In genomic region chr2L:16801578-16802152, dm6 we compare ENCODE assay signal across 3 fruit fly cellular contexts.
TF ChIP-seq lines count a peak whose summit lies in the region.

No protein-coding gene starts in this region.

- TF ChIP-seq CTCF in whole organism, embryonic (GFP tag; optimal IDR thresholded peaks at IDR 0.05; lab: Kevin White, UChicago) = peak; percentile 54

TF ChIP-seq in whole organism, adult, 20 proteins besides CTCF, POLR2A, EP300 and RAD21:
- TF ChIP-seq kay (GFP tag; lab: Kevin White, UChicago; ENCODE audit: borderline replicate concordance) = peak; percentile 42
- no peak for TF ChIP-seq Clk (GFP tag; optimal IDR thresholded peaks at IDR 0.05; lab: Kevin White, UChicago)
- no peak for TF ChIP-seq pad (GFP tag; optimal IDR thresholded peaks at IDR 0.05; lab: Kevin White, UChicago)

TF ChIP-seq in whole organism, embryonic, 481 proteins besides CTCF, POLR2A, EP300 and RAD21 (continues in another document):
- TF ChIP-seq HLHmδ (GFP tag; optimal IDR thresholded peaks at IDR 0.05; lab: Kevin White, UChicago) = no peak
- peak; percentile 78 for TF ChIP-seq E2f2 (GFP tag; IDR thresholded peaks at IDR 0.05; lab: Robert Waterston, UW)
- TF ChIP-seq zen2 (GFP tag; IDR thresholded peaks at IDR 0.05; lab: Robert Waterston, UW; ENCODE audit: partially characterized antibody) = no peak
- no peak for TF ChIP-seq Awh (GFP tag; IDR thresholded peaks at IDR 0.05; lab: Robert Waterston, UW)
- no peak for TF ChIP-seq gro (GFP tag; optimal IDR thresholded peaks at IDR 0.05; lab: Kevin White, UChicago)
- no peak for TF ChIP-seq Side (GFP tag; optimal IDR thresholded peaks at IDR 0.05; lab: Kevin White, UChicago)
- TF ChIP-seq CG17612 (GFP tag; IDR thresholded peaks at IDR 0.05; lab: Robert Waterston, UW) = no peak
- no peak for TF ChIP-seq fru (optimal IDR thresholded peaks at IDR 0.05; lab: Kevin White, UChicago)
- TF ChIP-seq CG7928 (GFP tag; optimal IDR thresholded peaks at IDR 0.05; lab: Kevin White, UChicago) = no peak
- no peak for TF ChIP-seq NC2β (GFP tag; optimal IDR thresholded peaks at IDR 0.05; lab: Kevin White, UChicago)
- no peak for TF ChIP-seq CG14965 (GFP tag; optimal IDR thresholded peaks at IDR 0.05; lab: Kevin White, UChicago; ENCODE audit: borderline replicate concordance)
- no peak for TF ChIP-seq ci (GFP tag; IDR thresholded peaks at IDR 0.05; lab: Robert Waterston, UW)
- TF ChIP-seq CG4820 (GFP tag; optimal IDR thresholded peaks at IDR 0.05; lab: Kevin White, UChicago) = no peak
- no peak for TF ChIP-seq CG8089 (GFP tag; optimal IDR thresholded peaks at IDR 0.05; lab: Kevin White, UChicago)
- no peak for TF ChIP-seq CG17359 (tag; optimal IDR thresholded peaks at IDR 0.05; lab: Kevin White, UChicago)
- no peak for TF ChIP-seq pfk (GFP tag; optimal IDR thresholded peaks at IDR 0.05; lab: Kevin White, UChicago)
- no peak for TF ChIP-seq CG17361 (GFP tag; IDR thresholded peaks at IDR 0.05; lab: Robert Waterston, UW)
- no peak for TF ChIP-seq Adf1 (GFP tag; IDR thresholded peaks at IDR 0.05; lab: Robert Waterston, UW)
- TF ChIP-seq Trl (optimal IDR thresholded peaks at IDR 0.05; lab: Kevin White, UChicago) = no peak
- no peak for TF ChIP-seq Trl (GFP tag; optimal IDR thresholded peaks at IDR 0.05; lab: Kevin White, UChicago)
- no peak for TF ChIP-seq CG4707 (GFP tag; optimal IDR thresholded peaks at IDR 0.05; lab: Kevin White, UChicago)
- peak; percentile 13 for TF ChIP-seq Ets65A (GFP tag; lab: Kevin White, UChicago)
- no peak for TF ChIP-seq h (optimal IDR thresholded peaks at IDR 0.05; lab: Kevin White, UChicago)
- TF ChIP-seq maf-S (GFP tag; optimal IDR thresholded peaks at IDR 0.05; lab: Kevin White, UChicago) = no peak
- no peak for TF ChIP-seq CG12071 (GFP tag; optimal IDR thresholded peaks at IDR 0.05; lab: Kevin White, UChicago)
- TF ChIP-seq sc (optimal IDR thresholded peaks at IDR 0.05; lab: Kevin White, UChicago) = no peak
- TF ChIP-seq sc (GFP tag; optimal IDR thresholded peaks at IDR 0.05; lab: Kevin White, UChicago) = no peak
- TF ChIP-seq D19A (tag; optimal IDR thresholded peaks at IDR 0.05; lab: Kevin White, UChicago) = no peak
- TF ChIP-seq CG17912 (GFP tag; optimal IDR thresholded peaks at IDR 0.05; lab: Kevin White, UChicago) = no peak
- no peak for TF ChIP-seq Bgb (GFP tag; IDR thresholded peaks at IDR 0.05; lab: Robert Waterston, UW; ENCODE audit: partially characterized antibody)
- TF ChIP-seq sd (tag; optimal IDR thresholded peaks at IDR 0.05; lab: Kevin White, UChicago) = peak; percentile 24
- no peak for TF ChIP-seq gfzf (GFP tag; optimal IDR thresholded peaks at IDR 0.05; lab: Kevin White, UChicago)
- no peak for TF ChIP-seq CG12155 (GFP tag; optimal IDR thresholded peaks at IDR 0.05; lab: Kevin White, UChicago)
- TF ChIP-seq fd102C (GFP tag; optimal IDR thresholded peaks at IDR 0.05; lab: Kevin White, UChicago) = no peak
- TF ChIP-seq zfh2 (GFP tag; optimal IDR thresholded peaks at IDR 0.05; lab: Kevin White, UChicago) = no peak
- peak; percentile 94 for TF ChIP-seq CG3995 (GFP tag; optimal IDR thresholded peaks at IDR 0.05; lab: Kevin White, UChicago)
- TF ChIP-seq Dref (GFP tag; IDR thresholded peaks at IDR 0.05; lab: Robert Waterston, UW) = no peak
- no peak for TF ChIP-seq CG12659 (GFP tag; optimal IDR thresholded peaks at IDR 0.05; lab: Kevin White, UChicago)
- TF ChIP-seq kni (GFP tag; optimal IDR thresholded peaks at IDR 0.05; lab: Kevin White, UChicago) = no peak
- TF ChIP-seq Hr51 (GFP tag; optimal IDR thresholded peaks at IDR 0.05; lab: Kevin White, UChicago) = no peak
- no peak for TF ChIP-seq vvl (GFP tag; IDR thresholded peaks at IDR 0.05; lab: Robert Waterston, UW)
- TF ChIP-seq CkIIα-i1 (GFP tag; IDR thresholded peaks at IDR 0.05; lab: Robert Waterston, UW) = no peak
- no peak for TF ChIP-seq cg (GFP tag; optimal IDR thresholded peaks at IDR 0.05; lab: Kevin White, UChicago)
- no peak for TF ChIP-seq CG31441 (GFP tag; IDR thresholded peaks at IDR 0.05; lab: Robert Waterston, UW)
- TF ChIP-seq CG17568 (GFP tag; optimal IDR thresholded peaks at IDR 0.05; lab: Kevin White, UChicago) = no peak
- TF ChIP-seq ftz-f1 (GFP tag; optimal IDR thresholded peaks at IDR 0.05; lab: Kevin White, UChicago) = no peak
- no peak for TF ChIP-seq CG14050 (GFP tag; IDR thresholded peaks at IDR 0.05; lab: Robert Waterston, UW)
- TF ChIP-seq Xrp1 (GFP tag; IDR thresholded peaks at IDR 0.05; lab: Robert Waterston, UW) = no peak

TF ChIP-seq in whole organism, wandering third instar larva, 38 proteins besides CTCF, POLR2A, EP300 and RAD21:
- TF ChIP-seq Myc (optimal IDR thresholded peaks at IDR 0.05; lab: Kevin White, UChicago) (peak; percentile 62), Mio (GFP tag; optimal IDR thresholded peaks at IDR 0.05; lab: Kevin White, UChicago) (no peak), tai (GFP tag; optimal IDR thresholded peaks at IDR 0.05; lab: Kevin White, UChicago) (no peak)
TF ChIP-seq in whole organism, wandering third instar larva: peak in this region for 1.
